Fruit fly (Drosophila melanogaster) S2 (cell line): Measurements from ENCODE around the gene Pex10.
A peak's percentile ranks its signal among the peaks of the same experiment; 100 is the strongest.

Source experiments
- CG8478 ChIP-seq: fragments of >200 bp; optimal IDR thresholded peaks from 2 replicates; lab custom pipeline; 2018
- CTCF ChIP-seq, 2 experiments: fragments of >200 bp; optimal IDR thresholded peaks; 2 replicates each; lab custom pipeline; 2018

DNA sequence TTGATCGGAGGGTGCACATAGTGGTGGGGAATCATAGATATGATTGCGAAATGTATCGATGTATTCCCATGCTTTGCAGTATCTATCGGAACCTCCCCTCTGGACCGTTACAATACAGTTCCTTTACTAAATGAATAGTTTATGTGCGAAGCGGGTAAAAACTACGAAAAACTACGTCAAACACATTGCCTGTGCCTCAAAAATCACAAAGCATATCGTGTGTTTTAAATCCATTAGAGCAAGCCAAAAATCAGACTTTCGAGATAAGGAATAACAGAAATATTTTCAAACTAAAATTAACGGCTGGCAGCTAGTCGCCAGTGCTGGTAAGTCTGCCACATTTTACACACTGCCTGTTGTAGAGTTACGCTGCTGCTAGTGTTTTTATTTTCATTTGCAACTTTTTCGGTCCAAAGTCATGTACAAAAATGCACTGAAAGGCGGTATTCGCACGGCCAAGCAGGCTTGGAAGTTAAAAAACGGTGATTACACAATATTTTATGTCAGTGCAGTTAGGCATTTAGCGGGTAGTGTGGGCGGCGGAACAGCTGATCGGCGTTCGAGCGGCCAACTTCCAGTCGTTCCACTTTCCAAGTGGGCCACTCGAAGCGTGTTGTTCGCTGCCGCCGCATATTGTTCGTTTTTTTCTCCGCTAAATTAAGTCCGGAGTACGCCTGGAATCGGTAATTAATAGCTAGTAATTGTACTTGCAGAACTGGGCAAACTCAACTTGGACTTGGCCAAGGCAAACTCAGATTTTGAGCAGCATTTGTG lies 40.6 kb upstream of the Pex10 start:
- TF ChIP-seq CTCF (optimal IDR thresholded peaks at IDR 0.05; lab: Kevin White, UChicago) = peak in 1 of 2 experiments; percentile 12
- TF ChIP-seq CG8478 (lab: Kevin White, UChicago) = no peak
